Fruit fly (Drosophila melanogaster) whole organism, prepupa: Measurements from ENCODE around the gene CG31231.

Source experiments
- Blimp-1 ChIP-seq: fragments of 200-800 bp; sonication (Bioruptor generic); optimal IDR thresholded peaks from 3 replicates; lab custom pipeline; 2017; ENCODE audit warnings: missing biosample characterization, missing genetic modification characterization, mild to moderate bottlenecking, moderate library complexity, missing genetic modification reagents
- CG10669 ChIP-seq: fragments of 200-800 bp; sonication (Bioruptor generic); optimal IDR thresholded peaks from 3 replicates; lab custom pipeline; 2018; ENCODE audit warnings: missing biosample characterization, mild to moderate bottlenecking, missing genetic modification characterization, moderate library complexity
- CG11294 ChIP-seq: fragments of 200-800 bp; sonication (Bioruptor generic); IDR thresholded peaks from 2 replicates; pipeline ENCODE4 v1.3.6; 2022; ENCODE audit warnings: missing biosample characterization, missing genetic modification characterization
- CG11762 ChIP-seq: fragments of 200-800 bp; sonication (Bioruptor generic); optimal IDR thresholded peaks from 3 replicates; lab custom pipeline; 2016; ENCODE audit warnings: missing biosample characterization, missing genetic modification characterization; ENCODE audit not compliant: insufficient read depth
- CG11902 ChIP-seq: fragments of 200-800 bp; sonication (Bioruptor generic); optimal IDR thresholded peaks from 3 replicates; lab custom pipeline; 2016; ENCODE audit warnings: missing biosample characterization, missing genetic modification characterization
- CG15336 ChIP-seq: fragments of 200-800 bp; sonication (Bioruptor generic); IDR thresholded peaks from 2 replicates; pipeline ENCODE4 v1.3.6; 2022; ENCODE audit warnings: missing biosample characterization, missing genetic modification characterization
- CG1621 ChIP-seq: fragments of 200-800 bp; sonication (Bioruptor generic); optimal IDR thresholded peaks from 3 replicates; lab custom pipeline; 2018; ENCODE audit warnings: missing biosample characterization, mild to moderate bottlenecking, missing genetic modification characterization
- CG16779 ChIP-seq: fragments of 200-800 bp; sonication (Bioruptor generic); optimal IDR thresholded peaks from 3 replicates; lab custom pipeline; 2017; ENCODE audit warnings: missing biosample characterization, mild to moderate bottlenecking, missing genetic modification characterization
- CG3032 ChIP-seq: fragments of 200-800 bp; optimal IDR thresholded peaks from 2 replicates; lab custom pipeline; 2019; ENCODE audit warnings: missing biosample characterization, mild to moderate bottlenecking, missing genetic modification characterization, moderate library complexity
- CG31627 ChIP-seq: fragments of 200-800 bp; sonication (Bioruptor generic); optimal IDR thresholded peaks from 3 replicates; lab custom pipeline; 2016; ENCODE audit warnings: missing biosample characterization, missing genetic modification characterization
- CG34406 ChIP-seq: fragments of 200-800 bp; sonication (Bioruptor generic); optimal IDR thresholded peaks from 3 replicates; lab custom pipeline; 2016; ENCODE audit warnings: missing biosample characterization, missing genetic modification characterization
- CG3919 ChIP-seq: fragments of 200-800 bp; sonication (Bioruptor generic); optimal IDR thresholded peaks from 3 replicates; lab custom pipeline; 2016; ENCODE audit warnings: missing biosample characterization, missing genetic modification characterization
- CG4318 ChIP-seq: fragments of 200-800 bp; sonication (Bioruptor generic); optimal IDR thresholded peaks from 3 replicates; lab custom pipeline; 2017; ENCODE audit warnings: missing biosample characterization, mild to moderate bottlenecking, missing genetic modification characterization
- CG6163 ChIP-seq: fragments of 200-800 bp; sonication (Bioruptor generic); IDR thresholded peaks from 3 replicates; pipeline ENCODE4 v1.3.6; 2022; ENCODE audit warnings: missing biosample characterization, missing genetic modification characterization
- CG6276 ChIP-seq: fragments of 200-800 bp; sonication (Bioruptor generic); optimal IDR thresholded peaks from 2 replicates; lab custom pipeline; 2017; ENCODE audit warnings: missing biosample characterization, mild to moderate bottlenecking, missing genetic modification characterization
- CG6792 ChIP-seq: fragments of 200-800 bp; sonication (Bioruptor generic); optimal IDR thresholded peaks from 3 replicates; lab custom pipeline; 2016; ENCODE audit warnings: missing biosample characterization, missing genetic modification characterization
- CG6808 ChIP-seq: fragments of 200-800 bp; sonication (Bioruptor generic); optimal IDR thresholded peaks from 3 replicates; lab custom pipeline; 2017; ENCODE audit warnings: missing biosample characterization, missing genetic modification characterization, mild to moderate bottlenecking, moderate library complexity, missing genetic modification reagents
- CG6854 ChIP-seq: fragments of 200-800 bp; sonication (Bioruptor generic); optimal IDR thresholded peaks from 2 replicates; lab custom pipeline; 2017; ENCODE audit warnings: missing biosample characterization, mild to moderate bottlenecking, missing genetic modification characterization
- CG7368 ChIP-seq: fragments of 200-800 bp; sonication (Bioruptor generic); optimal IDR thresholded peaks from 3 replicates; lab custom pipeline; 2016; ENCODE audit warnings: missing biosample characterization, missing genetic modification characterization
- CG8119 ChIP-seq: fragments of 200-800 bp; sonication (Bioruptor generic); IDR thresholded peaks from 3 replicates; pipeline ENCODE4 v1.3.6; 2022; ENCODE audit warnings: missing biosample characterization, missing genetic modification characterization
- CG8319 ChIP-seq: fragments of 200-800 bp; sonication (Bioruptor generic); optimal IDR thresholded peaks from 3 replicates; lab custom pipeline; 2016; ENCODE audit warnings: missing biosample characterization, missing genetic modification characterization
- CG8632 ChIP-seq: fragments of 200-800 bp; sonication (Bioruptor generic); optimal IDR thresholded peaks from 3 replicates; lab custom pipeline; 2016; ENCODE audit warnings: missing biosample characterization, missing genetic modification characterization
- CG9139 ChIP-seq: fragments of 200-800 bp; sonication (Bioruptor generic); optimal IDR thresholded peaks from 3 replicates; lab custom pipeline; 2017; ENCODE audit warnings: missing biosample characterization, mild to moderate bottlenecking, missing genetic modification characterization
- Eip75B ChIP-seq: fragments of 200-800 bp; sonication (Bioruptor generic); optimal IDR thresholded peaks from 3 replicates; lab custom pipeline; 2016; ENCODE audit warnings: missing biosample characterization, missing genetic modification characterization
- Eip78C ChIP-seq: fragments of 200-800 bp; sonication (Bioruptor generic); peaks from one replicate; lab custom pipeline; 2016; ENCODE audit warnings: missing biosample characterization, missing genetic modification characterization
- Ets21C ChIP-seq: fragments of 200-800 bp; sonication (Bioruptor generic); optimal IDR thresholded peaks from 3 replicates; lab custom pipeline; 2016; ENCODE audit warnings: missing biosample characterization, missing genetic modification characterization
- Ets96B ChIP-seq: fragments of 200-800 bp; optimal IDR thresholded peaks from 2 replicates; lab custom pipeline; 2019; ENCODE audit warnings: missing biosample characterization, mild to moderate bottlenecking, missing genetic modification characterization, moderate library complexity
- Gug ChIP-seq: fragments of 200-800 bp; sonication (Bioruptor generic); IDR thresholded peaks from 2 replicates; pipeline ENCODE4 v1.3.6; 2022; ENCODE audit warnings: missing biosample characterization, missing genetic modification characterization
- Hr38 ChIP-seq: sonication (Bioruptor generic); optimal IDR thresholded peaks from 2 replicates; lab custom pipeline; 2016; ENCODE audit warnings: missing biosample characterization, missing genetic modification characterization
- Hr39 ChIP-seq: fragments of 200-800 bp; sonication (Bioruptor generic); optimal IDR thresholded peaks from 2 replicates; lab custom pipeline; 2016; ENCODE audit warnings: missing biosample characterization, missing genetic modification characterization
- Hr4 ChIP-seq: fragments of 200-800 bp; sonication (Bioruptor generic); optimal IDR thresholded peaks from 3 replicates; lab custom pipeline; 2016; ENCODE audit warnings: missing biosample characterization, missing genetic modification characterization
- Lpt ChIP-seq: fragments of 200-800 bp; sonication (Bioruptor generic); optimal IDR thresholded peaks from 3 replicates; lab custom pipeline; 2016; ENCODE audit warnings: missing biosample characterization, missing genetic modification characterization
- OdsH ChIP-seq: fragments of 200-800 bp; sonication (Bioruptor generic); optimal IDR thresholded peaks from 3 replicates; lab custom pipeline; 2016; ENCODE audit warnings: missing biosample characterization, missing genetic modification characterization
- Smox ChIP-seq: fragments of 200-800 bp; sonication (Bioruptor generic); optimal IDR thresholded peaks from 3 replicates; lab custom pipeline; 2016; ENCODE audit warnings: missing biosample characterization, missing genetic modification characterization
- Sox102F ChIP-seq: fragments of 200-800 bp; sonication (Bioruptor generic); optimal IDR thresholded peaks from 2 replicates; lab custom pipeline; 2016; ENCODE audit warnings: missing biosample characterization, mild to moderate bottlenecking, missing genetic modification characterization
- Sox14 ChIP-seq: fragments of 200-800 bp; sonication (Bioruptor generic); optimal IDR thresholded peaks from 3 replicates; lab custom pipeline; 2016; ENCODE audit warnings: missing biosample characterization, missing genetic modification characterization
- Sox15 ChIP-seq: fragments of 200-800 bp; sonication (Bioruptor generic); optimal IDR thresholded peaks from 3 replicates; lab custom pipeline; 2016; ENCODE audit warnings: missing biosample characterization, missing genetic modification characterization
- achi ChIP-seq: fragments of 200-800 bp; sonication (Bioruptor generic); optimal IDR thresholded peaks from 3 replicates; lab custom pipeline; 2016; ENCODE audit warnings: missing biosample characterization, missing genetic modification characterization
- cyc ChIP-seq: fragments of 200-800 bp; sonication (Bioruptor generic); optimal IDR thresholded peaks from 3 replicates; lab custom pipeline; 2016; ENCODE audit warnings: missing biosample characterization, missing genetic modification characterization
- dac ChIP-seq: fragments of 200-800 bp; sonication (Bioruptor generic); optimal IDR thresholded peaks from 2 replicates; lab custom pipeline; 2017; ENCODE audit warnings: missing biosample characterization, mild to moderate bottlenecking, missing genetic modification characterization
- dsx ChIP-seq: fragments of 200-800 bp; optimal IDR thresholded peaks from 3 replicates; lab custom pipeline; 2019; ENCODE audit warnings: missing biosample characterization, mild to moderate bottlenecking, missing genetic modification characterization, moderate library complexity; ENCODE audit not compliant: poor library complexity, severe bottlenecking
- eg ChIP-seq: fragments of 200-800 bp; sonication (Bioruptor generic); IDR thresholded peaks from 3 replicates; pipeline ENCODE4 v1.3.6; 2022; ENCODE audit warnings: missing biosample characterization, missing genetic modification characterization
- fd59A ChIP-seq: fragments of 200-800 bp; sonication (Bioruptor generic); optimal IDR thresholded peaks from 2 replicates; lab custom pipeline; 2017; ENCODE audit warnings: missing biosample characterization, mild to moderate bottlenecking, missing genetic modification characterization, missing genetic modification reagents
- fd85E ChIP-seq: fragments of 200-800 bp; sonication (Bioruptor generic); optimal IDR thresholded peaks from 3 replicates; lab custom pipeline; 2016; ENCODE audit warnings: missing biosample characterization, missing genetic modification characterization
- fkh ChIP-seq: fragments of 200-800 bp; sonication (Bioruptor generic); optimal IDR thresholded peaks from 3 replicates; lab custom pipeline; 2017; ENCODE audit warnings: missing biosample characterization, mild to moderate bottlenecking, missing genetic modification characterization, moderate library complexity
- lz ChIP-seq: fragments of 200-800 bp; sonication (Bioruptor generic); optimal IDR thresholded peaks from 3 replicates; lab custom pipeline; 2016; ENCODE audit warnings: missing biosample characterization, missing genetic modification characterization
- net ChIP-seq: fragments of 200-800 bp; sonication (Bioruptor generic); optimal IDR thresholded peaks from 3 replicates; lab custom pipeline; 2016; ENCODE audit warnings: missing biosample characterization, missing genetic modification characterization
- salr ChIP-seq, 2 experiments: fragments of 200-800 bp; sonication (Bioruptor generic); optimal IDR thresholded peaks; 3 replicates each; lab custom pipeline; 2016 to 2018; ENCODE audit warnings: missing biosample characterization in 2 of 2, missing genetic modification characterization in 2 of 2, mild to moderate bottlenecking in 1 of 2
- spab ChIP-seq: fragments of 200-800 bp; sonication (Bioruptor generic); optimal IDR thresholded peaks from 2 replicates; lab custom pipeline; 2017; ENCODE audit warnings: missing biosample characterization, mild to moderate bottlenecking, missing genetic modification characterization, missing genetic modification reagents
- ss ChIP-seq, 2 experiments: fragments of 200-800 bp; sonication (Bioruptor generic); optimal IDR thresholded peaks; 2 replicates in 1 of 2; 3 replicates in 1 of 2; lab custom pipeline; 2017 to 2018; ENCODE audit warnings: mild to moderate bottlenecking in 2 of 2, missing biosample characterization in 2 of 2, missing genetic modification characterization in 2 of 2, moderate library complexity in 1 of 2
- svp ChIP-seq: fragments of 200-800 bp; sonication (Bioruptor generic); peaks from one replicate; lab custom pipeline; 2016; ENCODE audit warnings: missing biosample characterization, missing genetic modification characterization
- topi ChIP-seq: fragments of 200-800 bp; sonication (Bioruptor generic); optimal IDR thresholded peaks from 3 replicates; lab custom pipeline; 2016; ENCODE audit warnings: missing biosample characterization, missing genetic modification characterization

The CG31231 gene

DNA sequence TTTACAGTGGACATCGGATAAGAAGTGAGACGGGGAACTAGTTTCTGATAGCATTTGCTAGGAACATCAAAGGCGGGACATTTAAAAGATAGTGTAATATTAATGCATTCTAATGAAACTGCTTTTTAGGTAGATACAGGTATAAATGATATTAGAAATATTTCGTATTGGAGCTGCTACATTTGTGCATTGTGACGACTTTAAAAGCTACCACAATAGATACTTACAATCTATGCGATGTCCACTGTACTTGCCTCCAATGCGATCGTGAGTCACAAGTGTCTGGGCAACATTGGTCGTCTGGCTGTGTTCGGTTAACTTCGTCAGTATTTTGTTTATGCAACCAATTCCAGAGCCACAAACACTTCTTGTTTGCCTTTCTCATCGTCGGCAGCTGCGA lies 4.7 kb downstream of the CG31231 start:
- TF ChIP-seq CG6163 (GFP tag; lab: Robert Waterston, UW), result peak; percentile 79; the same call in 2 of the 3 replicates
- TF ChIP-seq CG9139 (GFP tag; lab: Kevin White, UChicago), result no peak
- peak; percentile 62 for TF ChIP-seq Eip75B
- no peak for TF ChIP-seq Sox15
- TF ChIP-seq cyc (GFP tag; lab: Kevin White, UChicago), result peak; percentile 62
- no peak for TF ChIP-seq Smox (GFP tag; lab: Kevin White, UChicago)
- TF ChIP-seq CG11902 (GFP tag; lab: Kevin White, UChicago), result peak; percentile 26
- no peak for TF ChIP-seq CG6276 (GFP tag; lab: Kevin White, UChicago)
- peak; percentile 17 for TF ChIP-seq CG7368 (GFP tag; lab: Kevin White, UChicago)
- TF ChIP-seq spab (GFP tag; lab: Kevin White, UChicago), result no peak
- peak; percentile 93 for TF ChIP-seq Eip78C
- TF ChIP-seq CG8319, result peak; percentile 3
- TF ChIP-seq Hr39, result no peak
- peak; percentile 74 for TF ChIP-seq CG8119 (GFP tag; lab: Robert Waterston, UW)
- peak; percentile 57 for TF ChIP-seq lz (GFP tag; lab: Kevin White, UChicago)
- TF ChIP-seq Sox102F, result no peak
- TF ChIP-seq salr (GFP tag; optimal IDR thresholded peaks at IDR 0.05; lab: Kevin White, UChicago), result peak in 1 of 2 experiments; percentile 66
- peak; percentile 74 for TF ChIP-seq OdsH
- no peak for TF ChIP-seq CG4318
- no peak for TF ChIP-seq svp (GFP tag; lab: Kevin White, UChicago)
- TF ChIP-seq fd59A (GFP tag; lab: Kevin White, UChicago), result peak; percentile 54
- TF ChIP-seq Hr38 (GFP tag; lab: Kevin White, UChicago), result no peak
- TF ChIP-seq Sox14 (GFP tag; lab: Kevin White, UChicago), result peak; percentile 76
- peak; percentile 69 for TF ChIP-seq achi (GFP tag; lab: Kevin White, UChicago)
- TF ChIP-seq Ets96B (tag; lab: Kevin White, UChicago), result peak; percentile 75
- peak; percentile 64 for TF ChIP-seq CG11294 (GFP tag; lab: Robert Waterston, UW)
- TF ChIP-seq Gug (GFP tag; lab: Robert Waterston, UW), result peak; percentile 57
- peak; percentile 62 for TF ChIP-seq CG31627
- TF ChIP-seq Lpt, result no peak
- peak; percentile 60 for TF ChIP-seq net (GFP tag; lab: Kevin White, UChicago)
- no peak for TF ChIP-seq dsx (GFP tag; lab: Kevin White, UChicago)
- TF ChIP-seq CG15336 (GFP tag; lab: Robert Waterston, UW), result peak; percentile 80
- TF ChIP-seq CG10669 (GFP tag; lab: Kevin White, UChicago), result peak; percentile 64
- TF ChIP-seq CG1621 (tag; lab: Kevin White, UChicago), result peak; percentile 34
- TF ChIP-seq CG6792, result peak; percentile 51
- no peak for TF ChIP-seq CG6854 (GFP tag; lab: Kevin White, UChicago)
- peak; percentile 47 to 66 for TF ChIP-seq ss (GFP tag; optimal IDR thresholded peaks at IDR 0.05; lab: Kevin White, UChicago)
- peak; percentile 68 for TF ChIP-seq topi (GFP tag; lab: Kevin White, UChicago)
- TF ChIP-seq CG6808, result peak; percentile 75
- TF ChIP-seq CG34406, result peak; percentile 49
- peak; percentile 57 for TF ChIP-seq CG11762 (GFP tag; lab: Kevin White, UChicago)
- TF ChIP-seq Hr4 (GFP tag; lab: Kevin White, UChicago), result no peak
- TF ChIP-seq CG16779, result peak; percentile 50
- peak; percentile 80 for TF ChIP-seq eg
- peak; percentile 2 for TF ChIP-seq fkh (GFP tag; lab: Kevin White, UChicago)
- TF ChIP-seq dac, result peak; percentile 45
- TF ChIP-seq CG3032, result peak; percentile 72
- TF ChIP-seq Blimp-1 (GFP tag; lab: Kevin White, UChicago), result no peak
- no peak for TF ChIP-seq Ets21C
- peak; percentile 65 for TF ChIP-seq CG3919 (GFP tag; lab: Kevin White, UChicago)
- peak; percentile 37 for TF ChIP-seq CG8632 (GFP tag; lab: Kevin White, UChicago)
- TF ChIP-seq fd85E (GFP tag; lab: Kevin White, UChicago), result no peak
